Fruit fly (Drosophila melanogaster): ENCODE data around the gene bab1.

bab1 gene

DNA sequence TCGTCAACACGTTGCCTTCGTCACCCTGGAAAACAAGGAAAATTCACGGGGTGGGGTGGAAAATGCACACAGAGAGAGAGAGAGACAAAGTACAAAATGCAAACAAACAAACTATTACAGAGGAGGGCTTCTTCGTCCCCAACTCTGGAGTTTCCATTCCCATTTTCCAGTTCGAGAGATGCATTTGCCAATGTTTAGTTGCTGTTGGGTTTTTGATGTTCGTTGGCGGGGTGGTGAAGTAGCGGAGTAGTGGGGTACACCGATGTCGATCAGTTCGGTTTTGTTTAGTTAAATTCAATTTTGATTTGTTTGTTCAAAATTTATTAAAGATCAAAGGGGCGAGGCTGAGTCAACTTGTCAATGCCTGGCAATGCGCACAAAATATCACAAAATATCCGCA lies 16.7 kb upstream of the bab1 start:
- no peak for TF ChIP-seq N (GFP tag; optimal IDR thresholded peaks at IDR 0.05)
- no peak for TF ChIP-seq CG9705 (GFP tag; optimal IDR thresholded peaks at IDR 0.05)
- TF ChIP-seq woc (GFP tag; optimal IDR thresholded peaks at IDR 0.05), result no peak
- no peak for TF ChIP-seq dl (GFP tag; optimal IDR thresholded peaks at IDR 0.05; ENCODE audit: insufficient read depth in 1 of 2, partially characterized antibody in 2 of 2)
- TF ChIP-seq foxo (GFP tag; optimal IDR thresholded peaks at IDR 0.05), result no peak
- no peak for TF ChIP-seq Hr78 (GFP tag; optimal IDR thresholded peaks at IDR 0.05)

DNA sequence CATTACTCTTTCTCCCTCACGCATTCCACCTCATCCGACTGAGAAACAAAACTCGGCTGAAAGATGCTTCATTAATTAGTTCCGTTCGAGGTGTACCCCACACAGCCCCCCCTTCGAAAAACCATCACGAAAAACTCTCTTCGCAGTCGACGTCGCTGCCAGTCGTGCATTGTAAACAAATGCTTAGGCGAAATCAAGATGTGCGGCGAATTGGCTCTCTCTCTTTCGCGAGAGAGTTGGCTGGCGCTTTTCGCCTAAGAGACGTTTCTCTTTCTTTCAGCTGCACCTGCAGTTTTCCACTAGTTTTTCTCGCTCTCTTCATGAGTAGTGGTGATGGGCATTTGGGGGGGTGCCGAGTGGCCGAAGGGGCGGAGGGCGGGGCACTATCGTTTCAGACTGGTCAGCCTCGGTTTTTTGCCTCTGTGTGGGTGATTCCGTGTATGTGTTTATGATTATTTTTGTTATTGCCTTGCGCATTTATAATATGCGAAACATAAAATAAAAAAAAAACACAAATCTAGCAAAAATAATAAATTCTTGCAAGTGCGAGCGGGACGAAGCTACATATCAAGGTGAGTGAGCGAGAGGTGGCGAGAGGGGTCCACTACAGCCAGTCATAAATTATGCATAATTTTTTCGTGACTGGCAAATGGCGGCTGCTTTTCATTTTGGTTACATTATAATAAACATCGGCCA lies 1.6 kb upstream of the bab1 start:
- TF ChIP-seq Dif (GFP tag; optimal IDR thresholded peaks at IDR 0.05; ENCODE audit: partially characterized antibody) (peak; percentile 34), dl (GFP tag; optimal IDR thresholded peaks at IDR 0.05; ENCODE audit: insufficient read depth in 1 of 2, partially characterized antibody in 2 of 2) (peak in 1 of 2 experiments; percentile 23), psq (GFP tag; optimal IDR thresholded peaks at IDR 0.05) (peak; percentile 22), brk (GFP tag; optimal IDR thresholded peaks at IDR 0.05) (no peak), fru (GFP tag; optimal IDR thresholded peaks at IDR 0.05) (no peak), CG9705 (GFP tag; optimal IDR thresholded peaks at IDR 0.05) (no peak), ey (GFP tag; optimal IDR thresholded peaks at IDR 0.05) (no peak), N (GFP tag; optimal IDR thresholded peaks at IDR 0.05) (no peak), Dfd (GFP tag; optimal IDR thresholded peaks at IDR 0.05) (no peak), HLH106 (tag; optimal IDR thresholded peaks at IDR 0.05) (no peak), Rel (GFP tag; optimal IDR thresholded peaks at IDR 0.05) (no peak), Rel (tag; optimal IDR thresholded peaks at IDR 0.05) (no peak), sv (GFP tag; optimal IDR thresholded peaks at IDR 0.05) (no peak), Vsx2 (GFP tag; optimal IDR thresholded peaks at IDR 0.05; ENCODE audit: partially characterized antibody) (peak; percentile 94)

DNA sequence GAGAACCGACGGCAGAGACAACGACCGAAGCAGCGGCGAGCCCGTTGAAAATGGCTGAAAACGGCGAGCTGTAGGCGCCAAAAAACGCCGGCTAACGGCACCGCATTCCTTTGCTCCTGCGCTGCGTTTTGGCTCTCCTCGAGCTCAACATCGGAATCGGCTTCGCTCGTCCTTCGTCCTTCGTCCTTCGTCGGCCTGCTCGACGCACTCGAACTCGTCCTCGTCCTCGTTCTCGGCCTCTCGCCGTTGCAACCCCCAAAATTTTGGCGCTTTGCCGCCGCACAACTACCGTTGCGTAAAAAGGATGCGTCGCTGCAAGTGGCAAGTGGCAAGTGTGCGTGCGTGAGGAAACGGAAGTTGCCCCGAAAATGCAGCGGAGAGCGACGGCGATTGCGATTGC lies 572 bp upstream of the bab1 start:
- TF ChIP-seq lola (GFP tag; optimal IDR thresholded peaks at IDR 0.05) (no peak), jim (GFP tag; optimal IDR thresholded peaks at IDR 0.05) (no peak), Myc (optimal IDR thresholded peaks at IDR 0.05) (no peak), pan (optimal IDR thresholded peaks at IDR 0.05) (no peak), tai (GFP tag; optimal IDR thresholded peaks at IDR 0.05) (no peak), Sp1 (GFP tag; optimal IDR thresholded peaks at IDR 0.05) (no peak), Rel (GFP tag; optimal IDR thresholded peaks at IDR 0.05) (no peak), Rel (tag; optimal IDR thresholded peaks at IDR 0.05) (no peak), usp (GFP tag; optimal IDR thresholded peaks at IDR 0.05) (no peak), dsf (GFP tag; optimal IDR thresholded peaks at IDR 0.05; ENCODE audit: borderline replicate concordance) (no peak), ey (GFP tag; optimal IDR thresholded peaks at IDR 0.05) (no peak), Mio (GFP tag; optimal IDR thresholded peaks at IDR 0.05) (no peak), Hr83 (GFP tag; optimal IDR thresholded peaks at IDR 0.05; ENCODE audit: poor library complexity, severe bottlenecking) (no peak), Vsx2 (GFP tag; optimal IDR thresholded peaks at IDR 0.05; ENCODE audit: partially characterized antibody) (no peak), foxo (GFP tag; optimal IDR thresholded peaks at IDR 0.05) (no peak), HLH106 (tag; optimal IDR thresholded peaks at IDR 0.05) (no peak)

DNA sequence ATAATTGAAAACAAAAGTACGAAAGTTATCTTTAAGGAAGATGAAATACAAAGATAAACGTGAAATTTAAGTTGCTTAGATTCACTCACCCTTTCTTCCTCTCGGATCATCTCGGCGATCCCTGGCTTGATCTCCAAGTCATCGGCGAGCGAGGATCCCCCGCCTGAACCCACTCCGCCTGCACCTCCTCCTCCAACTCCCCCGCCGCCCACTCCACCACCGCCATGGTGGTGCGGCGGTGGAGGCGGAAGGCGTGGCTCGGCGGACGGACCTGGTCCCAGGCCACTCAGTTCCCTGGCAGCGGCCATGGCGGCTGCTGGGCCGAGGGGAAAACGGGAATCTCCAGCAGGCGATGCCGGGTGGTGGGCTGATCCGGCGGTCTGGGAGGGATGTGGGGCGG lies 1.9 kb downstream of the bab1 start:
- no peak for TF ChIP-seq Sp1 (GFP tag; optimal IDR thresholded peaks at IDR 0.05)
- TF ChIP-seq Myc (optimal IDR thresholded peaks at IDR 0.05), result no peak
- TF ChIP-seq Dfd (GFP tag; optimal IDR thresholded peaks at IDR 0.05), result peak; percentile 94

DNA sequence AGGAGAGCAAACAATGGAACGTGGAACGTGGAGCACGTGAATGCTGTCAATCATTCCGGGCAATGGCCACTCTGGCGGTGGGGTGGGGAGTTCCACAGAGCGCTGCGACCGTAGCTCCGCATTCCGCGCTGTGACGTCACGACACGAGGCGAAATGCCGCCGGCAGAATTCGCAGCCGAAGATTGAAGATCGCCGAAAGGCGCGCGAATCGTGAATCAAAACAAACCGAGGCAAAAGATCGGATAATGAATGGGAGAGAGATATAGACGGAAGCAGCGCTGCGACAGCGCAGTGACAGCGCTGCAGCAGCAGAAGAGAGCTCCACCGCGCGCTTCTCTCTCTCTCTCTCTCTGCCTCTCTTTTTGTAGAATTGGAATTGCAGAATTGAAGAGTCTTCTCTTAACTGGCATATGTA lies 2.3 kb downstream of the bab1 start:
- TF ChIP-seq CG32264 (GFP tag; optimal IDR thresholded peaks at IDR 0.05), result no peak
- TF ChIP-seq Dif (GFP tag; optimal IDR thresholded peaks at IDR 0.05; ENCODE audit: partially characterized antibody), result peak; percentile 89
- no peak for TF ChIP-seq sage (GFP tag; optimal IDR thresholded peaks at IDR 0.05)
- no peak for TF ChIP-seq Mio (GFP tag; optimal IDR thresholded peaks at IDR 0.05)
- TF ChIP-seq rgr (GFP tag; optimal IDR thresholded peaks at IDR 0.05), result no peak
- TF ChIP-seq N (GFP tag; optimal IDR thresholded peaks at IDR 0.05), result no peak
- no peak for TF ChIP-seq h (GFP tag; optimal IDR thresholded peaks at IDR 0.05)
- TF ChIP-seq HLH106 (tag; optimal IDR thresholded peaks at IDR 0.05), result no peak
- TF ChIP-seq dl (GFP tag; optimal IDR thresholded peaks at IDR 0.05; ENCODE audit: insufficient read depth in 1 of 2, partially characterized antibody in 2 of 2), result peak; percentile 82 to 89
- no peak for TF ChIP-seq CrebA (GFP tag; optimal IDR thresholded peaks at IDR 0.05; ENCODE audit: borderline replicate concordance)
- TF ChIP-seq Vsx2 (GFP tag; optimal IDR thresholded peaks at IDR 0.05; ENCODE audit: partially characterized antibody), result peak; percentile 60
- TF ChIP-seq brk (GFP tag; optimal IDR thresholded peaks at IDR 0.05), result no peak
- TF ChIP-seq Hr78 (GFP tag; optimal IDR thresholded peaks at IDR 0.05), result no peak
- peak; percentile 82 for TF ChIP-seq psq (GFP tag; optimal IDR thresholded peaks at IDR 0.05)
- no peak for TF ChIP-seq GATAd (GFP tag; optimal IDR thresholded peaks at IDR 0.05)
- TF ChIP-seq woc (GFP tag; optimal IDR thresholded peaks at IDR 0.05), result no peak

Data from whole organism, wandering third instar larva.